Fruit fly (Drosophila melanogaster) whole organism, embryonic: Measurements from ENCODE around the gene ETHR.

Experiments used
- Asciz ChIP-seq: fragments of 200-800 bp; sonication (Bioruptor generic); optimal IDR thresholded peaks from 2 replicates; lab custom pipeline; 2017; ENCODE audit warnings: missing biosample characterization, mild to moderate bottlenecking, missing genetic modification characterization, missing genetic modification reagents
- Awh ChIP-seq: fragments of 200-800 bp; sonication (Bioruptor generic); IDR thresholded peaks from 2 replicates; pipeline ENCODE4, ENCODE4 v1.3.6; 2022; ENCODE audit warnings: missing biosample characterization, missing genetic modification characterization
- Bgb ChIP-seq: fragments of 200-800 bp; sonication (Bioruptor generic); IDR thresholded peaks from 2 replicates; pipeline ENCODE4 v1.3.6; 2022; ENCODE audit warnings: missing biosample characterization, missing genetic modification characterization; ENCODE audit not compliant: partially characterized antibody
- CG10274 ChIP-seq: fragments of 200-800 bp; sonication (Bioruptor generic); optimal IDR thresholded peaks from 3 replicates; lab custom pipeline; 2017; ENCODE audit warnings: missing biosample characterization, mild to moderate bottlenecking, missing genetic modification characterization
- CG10321 ChIP-seq: fragments of 200-800 bp; sonication (Bioruptor generic); IDR thresholded peaks from 2 replicates; pipeline ENCODE4 v1.3.6; 2022; ENCODE audit warnings: missing biosample characterization, missing genetic modification characterization
- CG11398 ChIP-seq: fragments of 200-800 bp; sonication (Bioruptor generic); optimal IDR thresholded peaks from 2 replicates; lab custom pipeline; 2016; ENCODE audit warnings: missing biosample characterization, missing genetic modification characterization
- CG12219 ChIP-seq: fragments of 200-800 bp; sonication (Bioruptor generic); optimal IDR thresholded peaks from 3 replicates; lab custom pipeline; 2018; ENCODE audit warnings: missing biosample characterization, mild to moderate bottlenecking, missing genetic modification characterization
- CG12744 ChIP-seq: fragments of 200-800 bp; sonication (Bioruptor generic); optimal IDR thresholded peaks from 2 replicates; lab custom pipeline; 2016; ENCODE audit warnings: missing biosample characterization, missing genetic modification characterization
- CG12942 ChIP-seq: fragments of 200-800 bp; sonication (Bioruptor generic); optimal IDR thresholded peaks from 3 replicates; lab custom pipeline; 2016; ENCODE audit warnings: missing biosample characterization, missing genetic modification characterization
- CG14014 ChIP-seq: fragments of 200-800 bp; sonication (Bioruptor generic); IDR thresholded peaks from 2 replicates; pipeline ENCODE4 v1.3.6; 2022; ENCODE audit warnings: missing biosample characterization, missing genetic modification characterization
- CG15514 ChIP-seq: fragments of 200-800 bp; sonication (Bioruptor generic); optimal IDR thresholded peaks from 3 replicates; lab custom pipeline; 2017; ENCODE audit warnings: missing biosample characterization, missing genetic modification characterization, mild to moderate bottlenecking, moderate library complexity, missing genetic modification reagents
- CG16815 ChIP-seq: fragments of 200-800 bp; sonication (Bioruptor generic); optimal IDR thresholded peaks from 3 replicates; lab custom pipeline; 2017; ENCODE audit warnings: missing biosample characterization, mild to moderate bottlenecking, missing genetic modification characterization
- CG17829 ChIP-seq: fragments of 200-800 bp; optimal IDR thresholded peaks from 2 replicates; lab custom pipeline; 2019; ENCODE audit warnings: missing biosample characterization, mild to moderate bottlenecking, missing genetic modification characterization, moderate library complexity
- CG18262 ChIP-seq: fragments of 200-800 bp; optimal IDR thresholded peaks from 3 replicates; lab custom pipeline; 2019; ENCODE audit warnings: missing biosample characterization, mild to moderate bottlenecking, missing genetic modification characterization, moderate library complexity
- CG2199 ChIP-seq: fragments of 200-800 bp; sonication (Bioruptor generic); IDR thresholded peaks from 3 replicates; pipeline ENCODE4 v1.3.6; 2022; ENCODE audit warnings: missing biosample characterization, missing genetic modification characterization
- CG3163 ChIP-seq: fragments of 200-800 bp; sonication (Bioruptor generic); optimal IDR thresholded peaks from 3 replicates; lab custom pipeline; 2016; ENCODE audit warnings: missing biosample characterization, missing genetic modification characterization
- CG32772 ChIP-seq: fragments of 200-800 bp; sonication (Bioruptor generic); IDR thresholded peaks from 2 replicates; pipeline ENCODE4 v1.3.6; 2022; ENCODE audit warnings: missing biosample characterization, missing genetic modification characterization
- CG3407 ChIP-seq: fragments of 200-800 bp; sonication (Bioruptor generic); optimal IDR thresholded peaks from 2 replicates; lab custom pipeline; 2018; ENCODE audit warnings: missing biosample characterization, mild to moderate bottlenecking, missing genetic modification characterization
- CG3838 ChIP-seq: fragments of 200-800 bp; sonication (Bioruptor generic); optimal IDR thresholded peaks from 3 replicates; lab custom pipeline; 2016; ENCODE audit warnings: missing biosample characterization, missing genetic modification characterization
- CG3995 ChIP-seq: fragments of 200-800 bp; sonication (Bioruptor generic); optimal IDR thresholded peaks from 3 replicates; lab custom pipeline; 2016; ENCODE audit warnings: missing biosample characterization, missing genetic modification characterization
- CG6683 ChIP-seq: fragments of 200-800 bp; sonication (Bioruptor generic); optimal IDR thresholded peaks from 2 replicates; lab custom pipeline; 2017; ENCODE audit warnings: missing biosample characterization, mild to moderate bottlenecking, missing genetic modification characterization, missing genetic modification reagents
- CG7357 ChIP-seq: fragments of 200-800 bp; sonication (Bioruptor generic); IDR thresholded peaks from 3 replicates; pipeline ENCODE4 v1.3.6; 2022; ENCODE audit warnings: missing biosample characterization, missing genetic modification characterization
- CG7928 ChIP-seq: fragments of 200-800 bp; sonication (Bioruptor generic); optimal IDR thresholded peaks from 2 replicates; lab custom pipeline; 2017; ENCODE audit warnings: missing biosample characterization, mild to moderate bottlenecking, missing genetic modification characterization
- CG8478 ChIP-seq: fragments of >200 bp; optimal IDR thresholded peaks from 2 replicates; lab custom pipeline; 2018
- CG8765 ChIP-seq: fragments of 200-800 bp; sonication (Bioruptor generic); IDR thresholded peaks from 2 replicates; pipeline ENCODE4 v1.3.6; 2022; ENCODE audit warnings: missing biosample characterization, missing genetic modification characterization
- Dip3 ChIP-seq: fragments of 200-800 bp; sonication (Bioruptor generic); optimal IDR thresholded peaks from 3 replicates; lab custom pipeline; 2016; ENCODE audit warnings: missing biosample characterization, missing genetic modification characterization
- Fer3 ChIP-seq: fragments of 200-800 bp; sonication (Bioruptor generic); optimal IDR thresholded peaks from 2 replicates; lab custom pipeline; 2018; ENCODE audit warnings: missing biosample characterization, mild to moderate bottlenecking, missing genetic modification characterization, moderate library complexity
- HLH54F ChIP-seq: fragments of 200-800 bp; sonication (Bioruptor generic); optimal IDR thresholded peaks from 3 replicates; lab custom pipeline; 2016; ENCODE audit warnings: missing biosample characterization, missing genetic modification characterization
- Hmr ChIP-seq: fragments of 200-800 bp; sonication (Bioruptor generic); optimal IDR thresholded peaks from 3 replicates; lab custom pipeline; 2017; ENCODE audit warnings: mild to moderate bottlenecking, missing biosample characterization, missing genetic modification reagents, missing genetic modification characterization
- Hr78 ChIP-seq, 2 experiments: fragments of 200-800 bp in 1 of 2; fragments of >200 bp in 1 of 2; sonication (Bioruptor generic) in 1 of 2; optimal IDR thresholded peaks; 2 replicates each; lab custom pipeline; 2017 to 2019; ENCODE audit warnings: missing biosample characterization in 2 of 2, missing genetic modification characterization in 2 of 2, mild to moderate bottlenecking in 1 of 2, moderate library complexity in 1 of 2
- Taf1 ChIP-seq: fragments of 200-800 bp; sonication (Bioruptor generic); IDR thresholded peaks from 2 replicates; pipeline ENCODE4 v1.3.6; 2022; ENCODE audit warnings: missing biosample characterization, missing genetic modification characterization
- Xbp1 ChIP-seq: fragments of 200-800 bp; sonication (Bioruptor generic); optimal IDR thresholded peaks from 3 replicates; lab custom pipeline; 2016; ENCODE audit warnings: missing biosample characterization, mild to moderate bottlenecking, missing genetic modification characterization
- ash1 ChIP-seq: fragments of 200-800 bp; sonication (Bioruptor generic); optimal IDR thresholded peaks from 2 replicates; lab custom pipeline; 2018; ENCODE audit warnings: missing biosample characterization, mild to moderate bottlenecking, missing genetic modification characterization
- bigmax ChIP-seq: fragments of 200-800 bp; sonication (Bioruptor generic); optimal IDR thresholded peaks from 2 replicates; lab custom pipeline; 2018; ENCODE audit warnings: missing biosample characterization, mild to moderate bottlenecking, missing genetic modification characterization
- cato ChIP-seq: fragments of 200-800 bp; sonication (Bioruptor generic); optimal IDR thresholded peaks from 2 replicates; lab custom pipeline; 2016; ENCODE audit warnings: missing biosample characterization, missing genetic modification characterization, borderline replicate concordance
- chn ChIP-seq: fragments of 200-800 bp; sonication (Bioruptor generic); optimal IDR thresholded peaks from 2 replicates; lab custom pipeline; 2016; ENCODE audit warnings: missing biosample characterization, missing genetic modification characterization
- gfzf ChIP-seq: fragments of 200-800 bp; sonication (Bioruptor generic); optimal IDR thresholded peaks from 2 replicates; lab custom pipeline; 2016; ENCODE audit warnings: missing biosample characterization, mild to moderate bottlenecking, missing genetic modification characterization, moderate library complexity
- lilli ChIP-seq: fragments of 200-800 bp; sonication (Bioruptor generic); optimal IDR thresholded peaks from 3 replicates; lab custom pipeline; 2016; ENCODE audit warnings: missing biosample characterization, missing genetic modification characterization
- mirr ChIP-seq: fragments of 200-800 bp; sonication (Bioruptor generic); optimal IDR thresholded peaks from 3 replicates; lab custom pipeline; 2018; ENCODE audit warnings: missing biosample characterization, mild to moderate bottlenecking, missing genetic modification characterization
- mld ChIP-seq: fragments of 200-800 bp; sonication (Bioruptor generic); IDR thresholded peaks from 3 replicates; pipeline ENCODE4 v1.3.6; 2022; ENCODE audit warnings: missing biosample characterization, missing genetic modification characterization; ENCODE audit not compliant: partially characterized antibody
- nom ChIP-seq: fragments of 200-800 bp; sonication (Bioruptor generic); optimal IDR thresholded peaks from 2 replicates; lab custom pipeline; 2017; ENCODE audit warnings: missing biosample characterization, missing genetic modification characterization, mild to moderate bottlenecking, moderate library complexity, missing genetic modification reagents
- psq ChIP-seq: fragments of 200-800 bp; sonication (Bioruptor generic); optimal IDR thresholded peaks from 2 replicates; lab custom pipeline; 2017; ENCODE audit warnings: missing biosample characterization, missing genetic modification characterization
- pum ChIP-seq: fragments of 200-800 bp; sonication (Bioruptor generic); optimal IDR thresholded peaks from 2 replicates; lab custom pipeline; 2016; ENCODE audit warnings: missing biosample characterization, missing genetic modification characterization
- repo ChIP-seq: fragments of 200-800 bp; sonication (Bioruptor generic); optimal IDR thresholded peaks from 2 replicates; lab custom pipeline; 2016; ENCODE audit warnings: missing biosample characterization, missing genetic modification characterization
- rib ChIP-seq: fragments of 200-800 bp; sonication (Bioruptor generic); IDR thresholded peaks from 2 replicates; pipeline ENCODE4 v1.3.6; 2022; ENCODE audit warnings: missing biosample characterization, missing genetic modification characterization
- row ChIP-seq: fragments of 200-800 bp; sonication (Bioruptor generic); IDR thresholded peaks from 3 replicates; pipeline ENCODE4 v1.3.6; 2022; ENCODE audit warnings: missing biosample characterization, missing genetic modification characterization
- schlank ChIP-seq: fragments of 200-800 bp; sonication (Bioruptor generic); optimal IDR thresholded peaks from 2 replicates; lab custom pipeline; 2018; ENCODE audit warnings: missing biosample characterization, mild to moderate bottlenecking, missing genetic modification characterization
- sens-2 ChIP-seq: fragments of 200-800 bp; sonication (Bioruptor generic); IDR thresholded peaks from 2 replicates; pipeline ENCODE4 v1.3.6; 2022; ENCODE audit warnings: missing biosample characterization, missing genetic modification characterization
- sr ChIP-seq: fragments of 200-800 bp; sonication (Bioruptor generic); IDR thresholded peaks from 3 replicates; pipeline ENCODE4 v1.3.6; 2022; ENCODE audit warnings: missing biosample characterization, missing genetic modification characterization
- trh ChIP-seq: fragments of 200-800 bp; sonication (Bioruptor generic); optimal IDR thresholded peaks from 2 replicates; lab custom pipeline; 2016; ENCODE audit warnings: missing biosample characterization, missing genetic modification characterization
- zf30C ChIP-seq: fragments of 200-800 bp; sonication (Bioruptor generic); optimal IDR thresholded peaks from 3 replicates; lab custom pipeline; 2018; ENCODE audit warnings: missing biosample characterization, mild to moderate bottlenecking, missing genetic modification characterization
- zfh1 ChIP-seq: fragments of 200-800 bp; sonication (Bioruptor generic); IDR thresholded peaks from 3 replicates; pipeline ENCODE4 v1.3.6; 2022; ENCODE audit warnings: missing biosample characterization, missing genetic modification characterization

ETHR gene

dm6 chr3R:21199953-21200368 lies 46.9 kb upstream of the ETHR start (continued):
- no peak for TF ChIP-seq sens-2 (GFP tag; lab: Robert Waterston, UW)
- TF ChIP-seq rib = no peak
- no peak for TF ChIP-seq sr (GFP tag; lab: Robert Waterston, UW)
- TF ChIP-seq CG3995 = no peak
- no peak for TF ChIP-seq CG12219 (GFP tag; lab: Kevin White, UChicago)
- TF ChIP-seq CG32772 (GFP tag; lab: Robert Waterston, UW) = no peak
- TF ChIP-seq CG3407 (GFP tag; lab: Kevin White, UChicago) = peak; percentile 29
- peak; percentile 31 for TF ChIP-seq Xbp1 (GFP tag; lab: Kevin White, UChicago)
- peak; percentile 45 for TF ChIP-seq CG3838 (GFP tag; lab: Kevin White, UChicago)
- no peak for TF ChIP-seq trh
- TF ChIP-seq CG10321 (GFP tag; lab: Robert Waterston, UW) = no peak
- no peak for TF ChIP-seq CG15514 (GFP tag; lab: Kevin White, UChicago)
- peak; percentile 71; the same call in 1 of the 3 replicates for TF ChIP-seq zfh1
- no peak for TF ChIP-seq gfzf (GFP tag; lab: Kevin White, UChicago)
- TF ChIP-seq Dip3 (GFP tag; lab: Kevin White, UChicago) = no peak
- peak; percentile 53 for TF ChIP-seq row (GFP tag; lab: Robert Waterston, UW)
- peak; percentile 23 for TF ChIP-seq CG17829
- peak; percentile 59 for TF ChIP-seq CG18262
- TF ChIP-seq CG2199 (GFP tag; lab: Robert Waterston, UW) = 0 out of 3 replicates have a peak, but pooled peaks have one; percentile 62
- TF ChIP-seq nom (GFP tag; lab: Kevin White, UChicago) = no peak
- TF ChIP-seq psq (GFP tag; lab: Kevin White, UChicago) = no peak
- no peak for TF ChIP-seq Fer3 (tag; lab: Kevin White, UChicago)
- no peak for TF ChIP-seq Asciz (GFP tag; lab: Kevin White, UChicago)
- TF ChIP-seq repo (GFP tag; lab: Kevin White, UChicago) = no peak
- no peak for TF ChIP-seq mld
- TF ChIP-seq CG6683 (GFP tag; lab: Kevin White, UChicago) = no peak
- no peak for TF ChIP-seq CG7928 (GFP tag; lab: Kevin White, UChicago)
- no peak for TF ChIP-seq CG12942
- TF ChIP-seq CG3163 = no peak
- TF ChIP-seq CG12744 = no peak
- no peak for TF ChIP-seq CG11398 (GFP tag; lab: Kevin White, UChicago)
- TF ChIP-seq lilli (GFP tag; lab: Kevin White, UChicago) = peak; percentile 30
- TF ChIP-seq bigmax (GFP tag; lab: Kevin White, UChicago) = no peak
- peak; percentile 13 for TF ChIP-seq CG16815
- no peak for TF ChIP-seq CG14014 (GFP tag; lab: Robert Waterston, UW)
- TF ChIP-seq schlank (tag; lab: Kevin White, UChicago) = no peak
- no peak for TF ChIP-seq Bgb
- 0 out of 2 replicates have a peak, but pooled peaks have one; percentile 9 for TF ChIP-seq CG8765 (GFP tag; lab: Robert Waterston, UW)
- no peak for TF ChIP-seq pum (GFP tag; lab: Kevin White, UChicago)
- no peak for TF ChIP-seq CG7357 (GFP tag; lab: Robert Waterston, UW)
- TF ChIP-seq CG10274 = no peak
- TF ChIP-seq cato (GFP tag; lab: Kevin White, UChicago) = no peak
- peak; percentile 3 for TF ChIP-seq HLH54F (GFP tag; lab: Kevin White, UChicago)
- TF ChIP-seq Hr78 (GFP tag; optimal IDR thresholded peaks at IDR 0.05; lab: Kevin White, UChicago) = peak in 1 of 2 experiments; percentile 90
- no peak for TF ChIP-seq Taf1 (GFP tag; lab: Robert Waterston, UW)
- TF ChIP-seq ash1 = no peak
- TF ChIP-seq Awh (GFP tag; lab: Robert Waterston, UW) = no peak; the same call in 1 of the 2 replicates
- TF ChIP-seq zf30C (GFP tag; lab: Kevin White, UChicago) = no peak
- no peak for TF ChIP-seq Hmr (GFP tag; lab: Kevin White, UChicago)
- TF ChIP-seq CG8478 (lab: Kevin White, UChicago) = no peak
- TF ChIP-seq mirr = no peak
- TF ChIP-seq chn (GFP tag; lab: Kevin White, UChicago) = peak; percentile 19
